Worm (Caenorhabditis elegans) whole organism, early embryonic: ENCODE measurements around the gene F58F9.9.

Experiments
- B0310.2 ChIP-seq: sonication (generic microtip); optimal IDR thresholded peaks from 2 replicates; lab custom pipeline; 2016; ENCODE audit warnings: mild to moderate bottlenecking, missing genetic modification characterization, missing compliant biosample characterization
- F13C5.2 ChIP-seq: sonication (generic microtip); optimal IDR thresholded peaks from 2 replicates; lab custom pipeline; 2017; ENCODE audit warnings: mild to moderate bottlenecking, missing genetic modification characterization, inconsistent platforms, missing compliant biosample characterization
- ama-1 ChIP-seq: fragments of 150-350 bp; optimal IDR thresholded peaks from 2 replicates; lab custom pipeline; 2014
- flt-1 ChIP-seq: fragments of 200-800 bp; sonication (Bioruptor generic); IDR thresholded peaks from 2 replicates; pipeline ENCODE4 v1.3.6; 2022; ENCODE audit warnings: missing genetic modification characterization, missing compliant biosample characterization
- hmbx-1 ChIP-seq: sonication (generic microtip); optimal IDR thresholded peaks from 2 replicates; lab custom pipeline; 2016; ENCODE audit warnings: mild to moderate bottlenecking, missing genetic modification characterization, missing compliant biosample characterization
- hmg-4 ChIP-seq: fragments of 200-800 bp; sonication (Bioruptor generic); optimal IDR thresholded peaks from 2 replicates; lab custom pipeline; 2018; ENCODE audit warnings: mild to moderate bottlenecking, missing genetic modification characterization, missing compliant biosample characterization
- hnd-1 ChIP-seq: sonication (generic microtip); optimal IDR thresholded peaks from 2 replicates; lab custom pipeline; 2016; ENCODE audit warnings: missing genetic modification characterization, missing compliant biosample characterization
- pes-1 ChIP-seq: fragments of 200-800 bp; sonication (Bioruptor generic); IDR thresholded peaks from 2 replicates; pipeline ENCODE4 v1.3.6; 2022; ENCODE audit warnings: missing genetic modification reagents, missing genetic modification characterization, missing compliant biosample characterization
- sea-1 ChIP-seq: fragments of 200-800 bp; sonication (Bioruptor generic); conservative IDR thresholded peaks from 2 replicates; pipeline ENCODE4 v1.3.6; 2022; ENCODE audit warnings: missing genetic modification characterization, missing compliant biosample characterization
- tbx-37 ChIP-seq: fragments of 200-800 bp; sonication (Bioruptor generic); conservative IDR thresholded peaks from 2 replicates; pipeline ENCODE4 v1.3.6; 2022; ENCODE audit warnings: missing genetic modification reagents, missing genetic modification characterization, missing compliant biosample characterization
- tra-4 ChIP-seq: sonication (generic microtip); optimal IDR thresholded peaks from 2 replicates; lab custom pipeline; 2017; ENCODE audit warnings: missing genetic modification characterization, missing compliant biosample characterization

DNA sequence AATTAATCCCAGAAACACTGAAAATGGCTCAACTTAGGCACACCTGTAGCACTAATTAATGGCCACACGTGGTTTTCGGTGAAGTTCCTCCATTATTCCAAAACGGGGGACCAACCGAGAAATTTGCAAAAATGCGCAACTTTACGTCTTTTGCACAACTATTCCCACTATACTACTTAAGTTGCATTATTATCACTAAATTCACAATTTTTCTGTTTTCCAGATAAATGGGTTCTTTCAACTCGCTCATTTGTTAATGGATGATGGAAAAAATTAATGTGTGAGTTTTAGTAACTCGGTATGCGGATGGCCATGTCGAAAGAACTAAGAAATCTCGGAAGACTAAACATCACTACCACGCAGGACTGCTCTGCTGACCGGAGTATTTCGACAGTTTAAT lies 14.5 kb downstream of the F58F9.9 start, which contains the start of gene T13A10.64:
- TF ChIP-seq ama-1 (lab: Kevin White, UChicago) (no peak), sea-1 (GFP tag; lab: Robert Waterston, UW) (no peak), pes-1 (GFP tag; lab: Robert Waterston, UW) (no peak), tra-4 (tag; lab: Kevin White, UChicago) (no peak), tbx-37 (GFP tag; lab: Robert Waterston, UW) (no peak), hmg-4 (GFP tag; lab: Kevin White, UChicago) (no peak), hnd-1 (no peak), F13C5.2 (tag; lab: Kevin White, UChicago) (no peak), flt-1 (no peak), B0310.2 (tag; lab: Kevin White, UChicago) (no peak), hmbx-1 (tag; lab: Kevin White, UChicago) (no peak)
